Worm (Caenorhabditis elegans) whole organism, L3 larva: ENCODE data around the gene ZK105.8.

Experiments used
- R02D3.7 ChIP-seq: fragments of 150-350 bp; optimal IDR thresholded peaks from 2 replicates; lab custom pipeline; 2014; ENCODE audit warnings: missing biosample characterization, missing genetic modification characterization
- ZK546.5 ChIP-seq: sonication (generic microtip); optimal IDR thresholded peaks from 2 replicates; lab custom pipeline; 2017; ENCODE audit warnings: missing biosample characterization, missing genetic modification characterization
- ama-1 ChIP-seq: fragments of 150-350 bp; optimal IDR thresholded peaks from 2 replicates; lab custom pipeline; 2018
- ceh-16 ChIP-seq: sonication (generic microtip); optimal IDR thresholded peaks from 2 replicates; lab custom pipeline; 2017; ENCODE audit warnings: missing biosample characterization, missing genetic modification characterization
- ceh-28 ChIP-seq: fragments of 150-350 bp; optimal IDR thresholded peaks from 2 replicates; lab custom pipeline; 2014; ENCODE audit warnings: missing biosample characterization, missing genetic modification reagents, missing genetic modification characterization
- ceh-82 ChIP-seq: fragments of 150-350 bp; optimal IDR thresholded peaks from 2 replicates; lab custom pipeline; 2014; ENCODE audit warnings: missing biosample characterization, missing genetic modification characterization
- ceh-9 ChIP-seq: sonication (generic microtip); optimal IDR thresholded peaks from 2 replicates; lab custom pipeline; 2018; ENCODE audit warnings: missing biosample characterization, missing genetic modification characterization
- egl-27 ChIP-seq: sonication (generic microtip); optimal IDR thresholded peaks from 4 replicates; lab custom pipeline; 2017; ENCODE audit warnings: missing biosample characterization, missing genetic modification reagents, missing genetic modification characterization
- egl-5 ChIP-seq: fragments of 150-350 bp; optimal IDR thresholded peaks from 2 replicates; lab custom pipeline; 2017; ENCODE audit warnings: missing biosample characterization, missing genetic modification reagents, missing genetic modification characterization, inconsistent platforms
- elt-1 ChIP-seq: fragments of 150-350 bp; optimal IDR thresholded peaks from 2 replicates; lab custom pipeline; 2014; ENCODE audit warnings: missing biosample characterization, missing genetic modification characterization
- elt-2 ChIP-seq: sonication (generic microtip); optimal IDR thresholded peaks from 2 replicates; lab custom pipeline; 2016; ENCODE audit warnings: missing genetic modification reagents, mild to moderate bottlenecking, missing genetic modification characterization, missing compliant biosample characterization
- elt-3 ChIP-seq, 3 experiments: fragments of 150-350 bp in 1 of 3; sonication (generic microtip) in 2 of 3; optimal IDR thresholded peaks; 2 replicates in 2 of 3; 4 replicates in 1 of 3; lab custom pipeline; 2014 to 2017; ENCODE audit warnings: missing biosample characterization in 3 of 3, missing genetic modification characterization in 3 of 3
- eor-1 ChIP-seq, 2 experiments: fragments of 150-350 bp; optimal IDR thresholded peaks; 2 replicates each; lab custom pipeline; 2014 to 2018; ENCODE audit warnings: missing biosample characterization in 2 of 2, missing genetic modification characterization in 2 of 2
- fkh-10 ChIP-seq: sonication (generic microtip); optimal IDR thresholded peaks from 2 replicates; lab custom pipeline; 2017; ENCODE audit warnings: missing biosample characterization, missing genetic modification reagents, missing genetic modification characterization
- hmg-11 ChIP-seq: sonication (generic microtip); optimal IDR thresholded peaks from 2 replicates; lab custom pipeline; 2016; ENCODE audit warnings: missing genetic modification characterization, missing compliant biosample characterization
- jun-1 ChIP-seq: fragments of 150-350 bp; optimal IDR thresholded peaks from 2 replicates; lab custom pipeline; 2014; ENCODE audit warnings: missing biosample characterization, missing genetic modification reagents, missing genetic modification characterization
- lin-15B ChIP-seq: fragments of 150-350 bp; optimal IDR thresholded peaks from 2 replicates; lab custom pipeline; 2014; ENCODE audit warnings: missing biosample characterization, missing genetic modification characterization
- lin-39 ChIP-seq: fragments of 150-350 bp; optimal IDR thresholded peaks from 2 replicates; lab custom pipeline; 2018; ENCODE audit warnings: missing biosample characterization, missing genetic modification reagents, missing genetic modification characterization
- lsy-12 ChIP-seq: sonication (generic microtip); optimal IDR thresholded peaks from 2 replicates; lab custom pipeline; 2016; ENCODE audit warnings: mild to moderate bottlenecking, missing genetic modification characterization, missing compliant biosample characterization
- mdl-1 ChIP-seq: fragments of 150-350 bp; optimal IDR thresholded peaks from 2 replicates; lab custom pipeline; 2014; ENCODE audit warnings: missing biosample characterization, missing genetic modification characterization
- nfya-1 ChIP-seq: sonication (generic microtip); optimal IDR thresholded peaks from 2 replicates; lab custom pipeline; 2017; ENCODE audit warnings: missing genetic modification characterization, mild to moderate bottlenecking, missing compliant biosample characterization, antibody characterized with exemption, moderate library complexity; ENCODE audit not compliant: insufficient read depth
- nhr-11 ChIP-seq: fragments of 150-350 bp; optimal IDR thresholded peaks from 2 replicates; lab custom pipeline; 2014; ENCODE audit warnings: missing biosample characterization, missing genetic modification characterization
- nhr-23 ChIP-seq: fragments of 150-350 bp; optimal IDR thresholded peaks from 2 replicates; lab custom pipeline; 2014; ENCODE audit warnings: missing biosample characterization, missing genetic modification reagents, missing genetic modification characterization
- nhr-237 ChIP-seq: fragments of 150-350 bp; optimal IDR thresholded peaks from 2 replicates; lab custom pipeline; 2014; ENCODE audit warnings: missing biosample characterization, missing genetic modification characterization
- nhr-25 ChIP-seq: sonication (generic microtip); optimal IDR thresholded peaks from 2 replicates; lab custom pipeline; 2017; ENCODE audit warnings: missing biosample characterization, missing genetic modification characterization
- nhr-28 ChIP-seq: fragments of 150-350 bp; optimal IDR thresholded peaks from 2 replicates; lab custom pipeline; 2014; ENCODE audit warnings: missing biosample characterization, missing genetic modification characterization
- nhr-43 ChIP-seq: sonication (generic microtip); optimal IDR thresholded peaks from 2 replicates; lab custom pipeline; 2016; ENCODE audit warnings: mild to moderate bottlenecking, missing genetic modification characterization, missing compliant biosample characterization; ENCODE audit not compliant: poor library complexity, severe bottlenecking
- nhr-67 ChIP-seq: fragments of 150-350 bp; optimal IDR thresholded peaks from 2 replicates; lab custom pipeline; 2014; ENCODE audit warnings: missing biosample characterization, missing genetic modification characterization
- nhr-77 ChIP-seq: fragments of 150-350 bp; optimal IDR thresholded peaks from 2 replicates; lab custom pipeline; 2014; ENCODE audit warnings: missing biosample characterization, missing genetic modification characterization
- sea-2 ChIP-seq: fragments of 150-350 bp; sonication (generic microtip); optimal IDR thresholded peaks from 4 replicates; lab custom pipeline; 2014; ENCODE audit warnings: missing biosample characterization, missing genetic modification reagents, missing genetic modification characterization
- snpc-4 ChIP-seq: fragments of 150-350 bp; optimal IDR thresholded peaks from 2 replicates; lab custom pipeline; 2014; ENCODE audit warnings: missing biosample characterization, missing genetic modification characterization
- unc-39 ChIP-seq: sonication (generic microtip); optimal IDR thresholded peaks from 4 replicates; lab custom pipeline; 2017; ENCODE audit warnings: missing biosample characterization, missing genetic modification characterization
- unc-62 ChIP-seq: fragments of 150-350 bp; sonication (generic microtip); optimal IDR thresholded peaks from 4 replicates; lab custom pipeline; 2014; ENCODE audit warnings: missing biosample characterization, missing genetic modification reagents, missing genetic modification characterization
- zag-1 ChIP-seq: fragments of 150-350 bp; optimal IDR thresholded peaks from 2 replicates; lab custom pipeline; 2014; ENCODE audit warnings: missing biosample characterization, missing genetic modification characterization
- ztf-11 ChIP-seq: fragments of 150-350 bp; optimal IDR thresholded peaks from 2 replicates; lab custom pipeline; 2014; ENCODE audit warnings: missing biosample characterization, missing genetic modification characterization
- ztf-4 ChIP-seq: fragments of 150-350 bp; optimal IDR thresholded peaks from 2 replicates; lab custom pipeline; 2014; ENCODE audit warnings: missing biosample characterization, missing genetic modification characterization

ZK105.8 gene

ce11 chrV:7689888-7690287 lies 34.4 kb upstream of the ZK105.8 start, which contains the start of gene C12D5.9:
C12D5.9 (minus strand) TSS chrV:7689988.
- TF ChIP-seq zag-1 (no peak), mdl-1 (no peak), nfya-1 (no peak), lsy-12 (no peak), unc-62 (GFP tag; lab: Kevin White, UChicago) (no peak), ztf-11 (tag; lab: Kevin White, UChicago) (no peak), jun-1 (no peak), egl-5 (tag; lab: Kevin White, UChicago) (no peak), nhr-67 (tag; lab: Kevin White, UChicago) (no peak), sea-2 (GFP tag; lab: Kevin White, UChicago) (no peak), ceh-28 (tag; lab: Kevin White, UChicago) (no peak), snpc-4 (tag; lab: Kevin White, UChicago) (no peak), elt-1 (tag; lab: Kevin White, UChicago) (no peak), lin-15B (tag; lab: Kevin White, UChicago) (no peak), nhr-23 (tag; lab: Kevin White, UChicago) (no peak)

ce11 chrV:7690637-7691036 lies 33.7 kb upstream of the ZK105.8 start:
- no peak for TF ChIP-seq jun-1
- TF ChIP-seq hmg-11, result no peak
- TF ChIP-seq snpc-4 (tag; lab: Kevin White, UChicago), result no peak
- TF ChIP-seq eor-1 (tag; optimal IDR thresholded peaks at IDR 0.05; lab: Kevin White, UChicago), result no peak
- TF ChIP-seq egl-27, result no peak
- TF ChIP-seq ZK546.5 (tag; lab: Kevin White, UChicago), result no peak
- no peak for TF ChIP-seq nfya-1
- TF ChIP-seq egl-5 (tag; lab: Kevin White, UChicago), result no peak
- no peak for TF ChIP-seq ceh-9 (tag; lab: Kevin White, UChicago)
- no peak for TF ChIP-seq lsy-12
- no peak for TF ChIP-seq ceh-28 (tag; lab: Kevin White, UChicago)
- TF ChIP-seq sea-2 (GFP tag; lab: Kevin White, UChicago), result no peak
- no peak for TF ChIP-seq elt-2
- no peak for TF ChIP-seq ztf-11 (tag; lab: Kevin White, UChicago)
- no peak for TF ChIP-seq R02D3.7

ce11 chrV:7693394-7693793 lies 30.9 kb upstream of the ZK105.8 start, which contains the start of gene C12D5.10:
C12D5.10 (minus strand) TSS chrV:7693494.
- TF ChIP-seq lin-15B (tag; lab: Kevin White, UChicago) (no peak), elt-2 (no peak), nhr-28 (tag; lab: Kevin White, UChicago) (no peak), fkh-10 (GFP tag; lab: Kevin White, UChicago) (no peak), ZK546.5 (tag; lab: Kevin White, UChicago) (no peak), ztf-4 (tag; lab: Kevin White, UChicago) (no peak), egl-27 (no peak), unc-39 (tag; lab: Kevin White, UChicago) (no peak), nhr-237 (tag; lab: Kevin White, UChicago) (no peak), nhr-11 (tag; lab: Kevin White, UChicago) (no peak), ceh-82 (tag; lab: Kevin White, UChicago) (no peak), elt-3 (tag; optimal IDR thresholded peaks at IDR 0.05; lab: Kevin White, UChicago) (no peak), nhr-23 (tag; lab: Kevin White, UChicago) (no peak), lin-39 (tag; lab: Kevin White, UChicago) (no peak), ama-1 (lab: Kevin White, UChicago) (no peak)

- TF ChIP-seq hmg-11 (no peak), eor-1 (tag; optimal IDR thresholded peaks at IDR 0.05; lab: Kevin White, UChicago) (no peak), nfya-1 (no peak), snpc-4 (tag; lab: Kevin White, UChicago) (no peak), ceh-9 (tag; lab: Kevin White, UChicago) (no peak), mdl-1 (no peak), nhr-25 (no peak), ztf-4 (tag; lab: Kevin White, UChicago) (no peak), nhr-43 (tag; lab: Kevin White, UChicago) (no peak), ceh-16 (tag; lab: Kevin White, UChicago) (no peak), elt-2 (no peak), nhr-28 (tag; lab: Kevin White, UChicago) (no peak), nhr-77 (tag; lab: Kevin White, UChicago) (no peak), egl-5 (tag; lab: Kevin White, UChicago) (no peak), zag-1 (no peak), sea-2 (GFP tag; lab: Kevin White, UChicago) (no peak), ceh-28 (tag; lab: Kevin White, UChicago) (no peak), lsy-12 (no peak)
Measured at ce11 chrV:7696842-7697241, 27.5 kb upstream of the ZK105.8 start, which contains the start of gene ZK105.3. ZK105.3 (plus strand) TSS chrV:7697142.
